Worm (Caenorhabditis elegans): Measurements from ENCODE around the gene mrps-22.

ce11 chrII:10598970-10599369 is 16.6 kb downstream of the mrps-22 start, which contains the start of gene C14A4.9:
- TF ChIP-seq pqm-1 (tag; optimal IDR thresholded peaks at IDR 0.05) (no peak), zag-1 (tag; optimal IDR thresholded peaks at IDR 0.05) (no peak), ama-1 (optimal IDR thresholded peaks at IDR 0.05) (no peak), dmd-8 (GFP tag; IDR thresholded peaks at IDR 0.05) (no peak), pha-4 (GFP tag; IDR thresholded peaks at IDR 0.05) (no peak), pha-4 (tag; optimal IDR thresholded peaks at IDR 0.05) (no peak), mep-1 (tag; optimal IDR thresholded peaks at IDR 0.05) (no peak), fos-1 (tag; optimal IDR thresholded peaks at IDR 0.05) (no peak), madf-5 (GFP tag; IDR thresholded peaks at IDR 0.05) (no peak), ztf-11 (tag; optimal IDR thresholded peaks at IDR 0.05) (no peak), nhr-11 (tag; optimal IDR thresholded peaks at IDR 0.05) (no peak), skn-1 (tag; optimal IDR thresholded peaks at IDR 0.05) (no peak)

All from whole organism, L4 larva.